Worm (Caenorhabditis elegans) whole organism, early embryonic: ENCODE results near the gene C08E8.9.

ENCODE experiments used
- B0310.2 ChIP-seq: sonication (generic microtip); optimal IDR thresholded peaks from 2 replicates; lab custom pipeline; 2016; ENCODE audit warnings: mild to moderate bottlenecking, missing genetic modification characterization, missing compliant biosample characterization
- F13C5.2 ChIP-seq: sonication (generic microtip); optimal IDR thresholded peaks from 2 replicates; lab custom pipeline; 2017; ENCODE audit warnings: mild to moderate bottlenecking, missing genetic modification characterization, inconsistent platforms, missing compliant biosample characterization
- aly-1 ChIP-seq: sonication (generic microtip); optimal IDR thresholded peaks from 2 replicates; lab custom pipeline; 2016; ENCODE audit warnings: missing genetic modification characterization, missing compliant biosample characterization
- ama-1 ChIP-seq: fragments of 150-350 bp; optimal IDR thresholded peaks from 2 replicates; lab custom pipeline; 2014
- ceh-13 ChIP-seq: fragments of 200-800 bp; sonication (Bioruptor generic); optimal IDR thresholded peaks from 2 replicates; lab custom pipeline; 2018; ENCODE audit warnings: mild to moderate bottlenecking, missing genetic modification characterization, missing compliant biosample characterization
- ceh-36 ChIP-seq: sonication (generic microtip); optimal IDR thresholded peaks from 2 replicates; lab custom pipeline; 2016; ENCODE audit warnings: missing genetic modification characterization, inconsistent platforms, missing compliant biosample characterization
- ets-7 ChIP-seq: sonication (generic microtip); optimal IDR thresholded peaks from 2 replicates; lab custom pipeline; 2016; ENCODE audit warnings: missing genotype, missing genetic modification characterization, missing compliant biosample characterization
- flt-1 ChIP-seq: fragments of 200-800 bp; sonication (Bioruptor generic); IDR thresholded peaks from 2 replicates; pipeline ENCODE4 v1.3.6; 2022; ENCODE audit warnings: missing genetic modification characterization, missing compliant biosample characterization
- hmbx-1 ChIP-seq: sonication (generic microtip); optimal IDR thresholded peaks from 2 replicates; lab custom pipeline; 2016; ENCODE audit warnings: mild to moderate bottlenecking, missing genetic modification characterization, missing compliant biosample characterization
- hmg-4 ChIP-seq: fragments of 200-800 bp; sonication (Bioruptor generic); optimal IDR thresholded peaks from 2 replicates; lab custom pipeline; 2018; ENCODE audit warnings: mild to moderate bottlenecking, missing genetic modification characterization, missing compliant biosample characterization
- hnd-1 ChIP-seq: sonication (generic microtip); optimal IDR thresholded peaks from 2 replicates; lab custom pipeline; 2016; ENCODE audit warnings: missing genetic modification characterization, missing compliant biosample characterization
- pes-1 ChIP-seq: fragments of 200-800 bp; sonication (Bioruptor generic); IDR thresholded peaks from 2 replicates; pipeline ENCODE4 v1.3.6; 2022; ENCODE audit warnings: missing genetic modification reagents, missing genetic modification characterization, missing compliant biosample characterization
- scrt-1 ChIP-seq: fragments of 200-800 bp; sonication (Bioruptor generic); IDR thresholded peaks from 2 replicates; pipeline ENCODE4 v1.3.6; 2022; ENCODE audit warnings: missing genetic modification characterization, missing compliant biosample characterization
- sea-1 ChIP-seq: fragments of 200-800 bp; sonication (Bioruptor generic); conservative IDR thresholded peaks from 2 replicates; pipeline ENCODE4 v1.3.6; 2022; ENCODE audit warnings: missing genetic modification characterization, missing compliant biosample characterization
- tbx-11 ChIP-seq: fragments of 200-800 bp; sonication (Bioruptor generic); IDR thresholded peaks from 2 replicates; pipeline ENCODE4 v1.3.6; 2022; ENCODE audit warnings: missing genetic modification characterization, missing compliant biosample characterization
- tbx-37 ChIP-seq: fragments of 200-800 bp; sonication (Bioruptor generic); conservative IDR thresholded peaks from 2 replicates; pipeline ENCODE4 v1.3.6; 2022; ENCODE audit warnings: missing genetic modification reagents, missing genetic modification characterization, missing compliant biosample characterization
- tra-4 ChIP-seq: sonication (generic microtip); optimal IDR thresholded peaks from 2 replicates; lab custom pipeline; 2017; ENCODE audit warnings: missing genetic modification characterization, missing compliant biosample characterization

C08E8.9 gene

DNA sequence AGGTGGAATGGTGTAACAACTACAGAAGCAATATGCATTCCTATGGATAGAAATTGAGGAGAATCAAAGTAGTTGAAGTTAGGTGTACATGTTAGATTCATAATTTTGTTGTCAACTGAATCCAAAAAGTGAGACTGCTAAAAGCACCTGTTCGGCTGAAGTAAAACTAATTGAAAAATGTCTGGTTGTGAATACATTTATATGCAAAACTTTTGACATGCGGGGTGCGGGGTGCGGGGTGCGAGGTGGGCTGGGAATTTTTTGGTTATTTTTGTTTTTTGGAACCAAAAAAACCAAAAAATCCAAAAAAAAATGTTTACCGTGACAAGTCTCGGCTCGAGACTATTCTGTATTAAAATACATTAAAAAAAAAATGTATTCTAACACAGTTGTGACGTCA, 45.5 kb downstream of the C08E8.9 start, which contains the start of gene srh-207:
TSS of gene srh-207 (minus strand) at position 101 of the 400 bp plus-strand sequence.
- no peak for TF ChIP-seq tbx-11 (GFP tag; lab: Robert Waterston, UW)
- TF ChIP-seq scrt-1: no peak
- TF ChIP-seq hmg-4 (GFP tag; lab: Kevin White, UChicago): no peak
- no peak for TF ChIP-seq sea-1 (GFP tag; lab: Robert Waterston, UW)
- no peak for TF ChIP-seq hmbx-1 (tag; lab: Kevin White, UChicago)
- TF ChIP-seq ama-1 (lab: Kevin White, UChicago): no peak
- TF ChIP-seq ceh-36 (tag; lab: Kevin White, UChicago): no peak
- no peak for TF ChIP-seq B0310.2 (tag; lab: Kevin White, UChicago)
- TF ChIP-seq hnd-1: no peak
- no peak for TF ChIP-seq ceh-13 (GFP tag; lab: Kevin White, UChicago)
- TF ChIP-seq pes-1 (GFP tag; lab: Robert Waterston, UW): no peak
- TF ChIP-seq ets-7: no peak

DNA sequence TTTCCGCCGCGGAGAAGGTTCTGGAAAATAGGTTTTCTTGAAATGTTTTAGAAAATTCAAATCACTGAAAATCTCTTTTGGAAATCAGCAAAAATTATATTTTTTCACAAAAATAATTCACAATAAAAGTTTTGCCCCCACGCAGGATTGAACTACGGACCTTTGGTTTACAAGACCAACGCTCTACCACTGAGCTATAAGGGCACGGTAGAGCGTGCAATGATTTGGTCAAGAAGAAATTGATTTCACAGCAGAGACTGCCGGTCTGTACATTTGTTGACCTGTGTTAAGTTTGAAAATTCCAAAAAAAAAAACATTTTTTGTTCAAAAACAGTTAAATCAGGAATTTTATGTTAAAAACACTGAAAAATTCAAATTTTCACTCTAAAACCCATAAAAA, 47.7 kb downstream of the C08E8.9 start:
- TF ChIP-seq F13C5.2: no peak
- no peak for TF ChIP-seq ceh-13 (GFP tag; lab: Kevin White, UChicago)
- no peak for TF ChIP-seq aly-1 (tag; lab: Kevin White, UChicago)
- no peak for TF ChIP-seq sea-1 (GFP tag; lab: Robert Waterston, UW)

- TF ChIP-seq hmbx-1 (tag; lab: Kevin White, UChicago): no peak
- TF ChIP-seq hmg-4 (GFP tag; lab: Kevin White, UChicago): no peak
- TF ChIP-seq tra-4 (tag; lab: Kevin White, UChicago): no peak
- TF ChIP-seq tbx-37 (GFP tag; lab: Robert Waterston, UW): no peak
- TF ChIP-seq flt-1 (GFP tag; lab: Robert Waterston, UW): no peak
- no peak for TF ChIP-seq ceh-36 (tag; lab: Kevin White, UChicago)
- TF ChIP-seq F13C5.2: no peak
- no peak for TF ChIP-seq B0310.2 (tag; lab: Kevin White, UChicago)
- TF ChIP-seq pes-1 (GFP tag; lab: Robert Waterston, UW): no peak
- TF ChIP-seq ets-7: no peak
- TF ChIP-seq hnd-1: no peak
- no peak for TF ChIP-seq ama-1 (lab: Kevin White, UChicago)
- TF ChIP-seq aly-1 (tag; lab: Kevin White, UChicago): no peak
- no peak for TF ChIP-seq tbx-11 (GFP tag; lab: Robert Waterston, UW)
- TF ChIP-seq scrt-1: no peak
- TF ChIP-seq sea-1 (GFP tag; lab: Robert Waterston, UW): no peak
- no peak for TF ChIP-seq ceh-13 (GFP tag; lab: Kevin White, UChicago)
Measured at ce11 chrV:18412887-18413286, 48.2 kb downstream of the C08E8.9 start, which contains the start of gene ZK262.2. TSS of gene ZK262.2 (minus strand) at chrV:18412987.

DNA sequence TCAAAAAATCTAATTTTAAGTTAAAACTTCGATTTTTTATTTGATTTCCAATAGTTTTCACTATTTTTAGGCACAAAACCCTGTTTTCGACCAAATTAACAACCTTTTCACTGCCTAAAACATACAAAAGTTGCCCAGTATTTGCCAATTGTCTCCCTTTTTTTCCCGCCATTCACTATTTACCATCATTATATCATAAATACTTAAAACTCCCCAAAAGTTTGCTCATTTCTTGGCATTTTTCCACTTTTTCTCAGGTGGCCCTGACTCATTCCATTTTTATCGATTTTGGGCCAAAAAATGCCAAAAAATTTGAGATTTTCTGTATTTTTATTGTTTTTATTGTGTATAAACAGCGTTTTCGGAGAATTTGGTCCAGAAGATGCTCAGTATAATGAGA, 49.4 kb downstream of the C08E8.9 start, which contains the start of gene txt-8:
TSS of gene txt-8 (plus strand) at position 301 of the 400 bp plus-strand sequence.
- TF ChIP-seq B0310.2 (tag; lab: Kevin White, UChicago): no peak
- TF ChIP-seq hmbx-1 (tag; lab: Kevin White, UChicago): no peak
- TF ChIP-seq ceh-13 (GFP tag; lab: Kevin White, UChicago): no peak
- no peak for TF ChIP-seq tra-4 (tag; lab: Kevin White, UChicago)
- no peak for TF ChIP-seq aly-1 (tag; lab: Kevin White, UChicago)
- no peak for TF ChIP-seq pes-1 (GFP tag; lab: Robert Waterston, UW)
- TF ChIP-seq scrt-1: no peak
- no peak for TF ChIP-seq flt-1 (GFP tag; lab: Robert Waterston, UW)
